Fruit fly (Drosophila melanogaster): Measurements from ENCODE around the gene CG11842.
A peak's percentile ranks its signal among the peaks of the same experiment; 100 is the strongest.

CG11842 gene

DNA sequence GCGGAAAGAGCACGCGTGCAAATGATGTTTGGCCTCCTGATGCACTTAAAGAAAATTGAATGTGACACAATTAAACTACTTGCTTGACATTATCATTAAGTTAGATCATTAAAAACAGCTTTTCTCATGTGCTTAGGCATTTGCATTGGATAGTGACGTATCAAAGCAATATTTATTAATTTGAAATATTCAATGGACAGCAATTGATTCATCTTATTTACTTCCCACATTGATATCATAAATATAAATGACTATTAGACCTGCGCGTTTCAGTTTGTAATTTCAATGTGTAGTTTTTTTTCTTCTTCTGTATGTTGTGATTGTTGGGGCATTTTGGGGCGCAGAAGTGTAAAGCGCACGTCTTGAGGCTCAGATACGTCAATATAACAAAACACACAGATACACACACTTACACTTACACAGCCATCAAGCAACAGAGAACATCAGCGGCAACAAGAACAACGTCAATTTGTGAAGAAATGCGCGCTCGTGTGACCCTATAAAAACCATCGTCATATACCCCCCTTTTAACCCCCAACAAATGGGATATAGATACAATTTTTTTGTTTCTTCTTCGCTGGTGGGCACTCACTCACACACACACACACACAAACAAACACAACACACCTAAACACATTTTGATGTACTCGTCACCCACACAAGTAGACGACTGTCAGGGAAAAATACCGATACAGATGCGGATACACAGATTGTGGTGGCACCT is 36.6 kb downstream of the CG11842 start (continued):
- peak; percentile 66 for TF ChIP-seq CG32006 (GFP tag; optimal IDR thresholded peaks at IDR 0.05)
- TF ChIP-seq svp (GFP tag): peak; percentile 89
- TF ChIP-seq Hr4 (GFP tag; optimal IDR thresholded peaks at IDR 0.05): peak; percentile 63
- TF ChIP-seq Sox14 (GFP tag; optimal IDR thresholded peaks at IDR 0.05): peak; percentile 61
- peak; percentile 41 for TF ChIP-seq net (GFP tag; optimal IDR thresholded peaks at IDR 0.05)
- peak; percentile 42 for TF ChIP-seq Lpt (GFP tag; optimal IDR thresholded peaks at IDR 0.05)
- TF ChIP-seq Ets21C (GFP tag; optimal IDR thresholded peaks at IDR 0.05): peak; percentile 32
- peak; percentile 49 for TF ChIP-seq CG31627 (GFP tag; optimal IDR thresholded peaks at IDR 0.05)
- peak; percentile 74 for TF ChIP-seq Met (GFP tag; optimal IDR thresholded peaks at IDR 0.05)
- peak; percentile 16 for TF ChIP-seq CG8319 (GFP tag; optimal IDR thresholded peaks at IDR 0.05)
- peak; percentile 64 for TF ChIP-seq lz (GFP tag; optimal IDR thresholded peaks at IDR 0.05)
- TF ChIP-seq Hr38 (GFP tag; optimal IDR thresholded peaks at IDR 0.05): no peak
- TF ChIP-seq acj6 (GFP tag; optimal IDR thresholded peaks at IDR 0.05): peak; percentile 63
- TF ChIP-seq CG10631 (GFP tag; optimal IDR thresholded peaks at IDR 0.05): peak; percentile 56
- TF ChIP-seq OdsH (GFP tag; optimal IDR thresholded peaks at IDR 0.05): peak; percentile 51

dm6 chr3R:29089662-29090007 is 37.2 kb downstream of the CG11842 start:
- TF ChIP-seq CG3919 (GFP tag; optimal IDR thresholded peaks at IDR 0.05): peak; percentile 12
- TF ChIP-seq lz (GFP tag; optimal IDR thresholded peaks at IDR 0.05): no peak
- peak; percentile 2 for TF ChIP-seq achi (GFP tag; optimal IDR thresholded peaks at IDR 0.05)
- TF ChIP-seq eg (GFP tag; IDR thresholded peaks at IDR 0.05): peak; percentile 26; the same call in 1 of the 3 replicates
- TF ChIP-seq CG6163 (GFP tag; IDR thresholded peaks at IDR 0.05): 0 out of 3 replicates have a peak, but pooled peaks have one; percentile 34
- TF ChIP-seq esn (GFP tag; optimal IDR thresholded peaks at IDR 0.05): no peak
- TF ChIP-seq Gug (GFP tag; IDR thresholded peaks at IDR 0.05): 0 out of 2 replicates have a peak, but pooled peaks have one; percentile 12

DNA sequence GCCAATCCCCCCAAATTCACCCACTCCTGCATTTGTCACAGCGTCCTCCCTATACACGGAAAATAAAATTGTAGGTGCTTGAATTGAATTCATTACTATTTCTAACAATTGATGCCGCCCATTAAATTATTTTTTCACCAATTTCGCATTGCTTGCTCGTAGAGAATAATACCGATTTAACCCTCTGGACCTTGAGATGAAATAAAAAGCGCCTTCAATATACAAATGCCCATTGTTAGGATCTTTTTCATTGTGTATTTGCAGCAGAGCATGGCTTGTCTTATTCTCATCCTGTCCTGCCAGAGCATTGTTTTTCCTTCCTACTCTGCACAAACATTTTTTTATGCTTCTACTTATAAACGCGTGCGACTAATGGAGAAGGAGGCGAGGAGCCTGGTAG is 39.1 kb downstream of the CG11842 start:
- TF ChIP-seq dsx (GFP tag; optimal IDR thresholded peaks at IDR 0.05; ENCODE audit: poor library complexity, severe bottlenecking) (peak; percentile 49), CG11762 (GFP tag; optimal IDR thresholded peaks at IDR 0.05; ENCODE audit: insufficient read depth) (no peak), vri (GFP tag; optimal IDR thresholded peaks at IDR 0.05) (no peak), Hr38 (GFP tag; optimal IDR thresholded peaks at IDR 0.05) (no peak), Eip75B (GFP tag; optimal IDR thresholded peaks at IDR 0.05) (peak; percentile 44), lz (GFP tag; optimal IDR thresholded peaks at IDR 0.05) (peak; percentile 32), spab (GFP tag; optimal IDR thresholded peaks at IDR 0.05) (peak; percentile 56), dac (GFP tag; optimal IDR thresholded peaks at IDR 0.05) (no peak), achi (GFP tag; optimal IDR thresholded peaks at IDR 0.05) (peak; percentile 59), eg (GFP tag; IDR thresholded peaks at IDR 0.05) (no peak), pdm3 (GFP tag; optimal IDR thresholded peaks at IDR 0.05) (peak; percentile 52), CG1621 (tag; optimal IDR thresholded peaks at IDR 0.05) (peak; percentile 31), esn (GFP tag; optimal IDR thresholded peaks at IDR 0.05) (peak; percentile 31), CG31627 (GFP tag; optimal IDR thresholded peaks at IDR 0.05) (peak; percentile 27), Eip78C (GFP tag) (peak; percentile 81), CG6854 (GFP tag; optimal IDR thresholded peaks at IDR 0.05) (no peak), CG4318 (GFP tag; optimal IDR thresholded peaks at IDR 0.05) (peak; percentile 3), CG16779 (tag; optimal IDR thresholded peaks at IDR 0.05) (no peak), CG8632 (GFP tag; optimal IDR thresholded peaks at IDR 0.05) (peak; percentile 18), CG32006 (GFP tag; optimal IDR thresholded peaks at IDR 0.05) (peak; percentile 41), topi (GFP tag; optimal IDR thresholded peaks at IDR 0.05) (peak; percentile 33), Sox102F (GFP tag; optimal IDR thresholded peaks at IDR 0.05) (no peak), Hr39 (GFP tag; optimal IDR thresholded peaks at IDR 0.05) (peak; percentile 31), Hr4 (GFP tag; optimal IDR thresholded peaks at IDR 0.05) (peak; percentile 14), Eip93F (GFP tag; optimal IDR thresholded peaks at IDR 0.05) (no peak), svp (GFP tag) (no peak), CG7368 (GFP tag; optimal IDR thresholded peaks at IDR 0.05) (peak; percentile 30), CG6792 (GFP tag; optimal IDR thresholded peaks at IDR 0.05) (peak; percentile 31), CG3919 (GFP tag; optimal IDR thresholded peaks at IDR 0.05) (peak; percentile 54), Gug (GFP tag; IDR thresholded peaks at IDR 0.05) (no peak), Sox15 (GFP tag; optimal IDR thresholded peaks at IDR 0.05) (no peak), CG6276 (GFP tag; optimal IDR thresholded peaks at IDR 0.05) (no peak), Sox14 (GFP tag; optimal IDR thresholded peaks at IDR 0.05) (peak; percentile 38), fd59A (GFP tag; optimal IDR thresholded peaks at IDR 0.05) (peak; percentile 60), CG11294 (GFP tag; IDR thresholded peaks at IDR 0.05) (no peak), OdsH (GFP tag; optimal IDR thresholded peaks at IDR 0.05) (peak; percentile 38), CG8119 (GFP tag; IDR thresholded peaks at IDR 0.05) (peak; percentile 31; the same call in 1 of the 3 replicates), CG6163 (GFP tag; IDR thresholded peaks at IDR 0.05) (peak; percentile 50; the same call in 2 of the 3 replicates)

Measured in whole organism, prepupa.